Worm (Caenorhabditis elegans): Measurements from ENCODE around the gene cest-1.2.

The cest-1.2 gene

DNA sequence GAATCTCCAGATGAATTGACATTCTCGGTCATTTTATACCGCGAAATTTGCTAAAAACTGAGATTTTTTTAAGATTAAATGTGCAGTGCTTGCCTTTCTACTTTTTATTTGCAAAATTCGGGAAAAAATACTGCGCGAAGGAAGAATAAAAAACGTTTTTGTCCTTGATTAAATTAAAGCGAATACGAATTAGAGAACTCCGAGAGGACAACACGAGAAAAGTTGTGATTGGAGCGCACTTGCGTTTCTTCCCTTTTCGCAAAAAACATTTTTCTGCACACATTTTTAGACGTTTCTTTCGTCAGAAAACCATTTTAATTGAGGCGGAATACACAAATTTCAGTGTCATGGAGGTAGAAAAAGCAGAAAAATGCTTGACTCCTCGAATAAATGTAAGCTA lies 24.8 kb upstream of the cest-1.2 start, which contains the start of the genes trm-1 and ints-2:
trm-1 (minus strand) TSS at position 175 of the 400 bp plus-strand sequence.
ints-2 (plus strand) TSS at position 249 of the 400 bp plus-strand sequence.
- no peak for TF ChIP-seq ceh-36 (tag; optimal IDR thresholded peaks at IDR 0.05)
- no peak for TF ChIP-seq scrt-1 (GFP tag; IDR thresholded peaks at IDR 0.05)
- TF ChIP-seq hmbx-1 (tag; optimal IDR thresholded peaks at IDR 0.05), result no peak
- TF ChIP-seq tbx-11 (GFP tag; IDR thresholded peaks at IDR 0.05), result no peak
- no peak for TF ChIP-seq flt-1 (GFP tag; IDR thresholded peaks at IDR 0.05)
- no peak for TF ChIP-seq pes-1 (GFP tag; IDR thresholded peaks at IDR 0.05)

DNA sequence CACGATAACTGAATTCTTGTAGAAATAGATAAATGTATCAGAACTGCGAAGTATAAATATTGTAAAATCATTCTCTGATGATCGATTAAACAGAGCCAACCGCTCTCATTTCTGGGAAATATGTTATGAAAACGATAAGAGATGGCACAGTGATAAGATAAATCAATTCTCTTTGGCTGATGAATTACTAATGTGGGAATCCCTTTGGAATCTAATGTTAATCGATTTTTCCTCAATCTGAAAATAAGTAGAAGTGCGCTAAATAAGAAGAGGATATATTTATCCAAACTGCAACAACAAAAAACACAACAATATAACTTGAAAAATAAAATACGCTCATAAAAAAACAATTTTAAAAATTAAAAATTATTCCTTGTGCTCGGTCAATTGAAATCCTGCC lies 22.2 kb upstream of the cest-1.2 start, which contains the start of gene cest-2.3:
cest-2.3 (minus strand) TSS at position 101 of the 400 bp plus-strand sequence.
- TF ChIP-seq hmg-4 (GFP tag; optimal IDR thresholded peaks at IDR 0.05) (no peak), ama-1 (optimal IDR thresholded peaks at IDR 0.05) (no peak), scrt-1 (GFP tag; IDR thresholded peaks at IDR 0.05) (no peak), hmbx-1 (tag; optimal IDR thresholded peaks at IDR 0.05) (no peak), tra-4 (tag; optimal IDR thresholded peaks at IDR 0.05) (no peak), flt-1 (GFP tag; IDR thresholded peaks at IDR 0.05) (no peak), aly-1 (tag; optimal IDR thresholded peaks at IDR 0.05) (no peak), ceh-13 (GFP tag; optimal IDR thresholded peaks at IDR 0.05) (no peak), pes-1 (GFP tag; IDR thresholded peaks at IDR 0.05) (no peak), B0310.2 (tag; optimal IDR thresholded peaks at IDR 0.05) (no peak), F13C5.2 (tag; optimal IDR thresholded peaks at IDR 0.05) (no peak), ets-7 (tag; optimal IDR thresholded peaks at IDR 0.05) (no peak), tbx-11 (GFP tag; IDR thresholded peaks at IDR 0.05) (no peak)

DNA sequence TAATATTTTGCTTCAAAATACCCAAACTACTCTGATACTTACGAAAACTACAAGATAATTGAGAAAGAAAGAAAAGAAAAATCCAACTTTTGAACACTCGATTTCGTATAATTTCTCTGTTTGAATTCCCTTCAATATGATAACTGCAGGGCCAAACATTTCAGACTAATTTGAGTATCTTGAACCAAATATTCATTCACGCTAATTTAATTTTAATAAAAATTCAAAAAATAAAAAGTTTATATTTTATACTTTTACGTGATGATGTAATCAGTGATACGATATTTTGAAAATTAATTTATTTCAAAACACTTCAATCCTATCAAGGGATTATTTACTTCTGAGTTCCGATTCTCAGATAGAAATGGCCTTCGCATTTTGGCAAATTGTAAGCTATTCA lies 19.3 kb upstream of the cest-1.2 start, which contains the start of gene ZC376.8:
ZC376.8 (plus strand) TSS at position 301 of the 400 bp plus-strand sequence.
- TF ChIP-seq tbx-11 (GFP tag; IDR thresholded peaks at IDR 0.05) (no peak), flt-1 (GFP tag; IDR thresholded peaks at IDR 0.05) (no peak), ceh-13 (GFP tag; optimal IDR thresholded peaks at IDR 0.05) (no peak), hmbx-1 (tag; optimal IDR thresholded peaks at IDR 0.05) (no peak), ets-7 (tag; optimal IDR thresholded peaks at IDR 0.05) (no peak), hnd-1 (tag; optimal IDR thresholded peaks at IDR 0.05) (no peak), scrt-1 (GFP tag; IDR thresholded peaks at IDR 0.05) (no peak), sea-1 (GFP tag; conservative IDR thresholded peaks at IDR 0.05) (no peak), B0310.2 (tag; optimal IDR thresholded peaks at IDR 0.05) (no peak), ceh-36 (tag; optimal IDR thresholded peaks at IDR 0.05) (no peak), pes-1 (GFP tag; IDR thresholded peaks at IDR 0.05) (no peak), tra-4 (tag; optimal IDR thresholded peaks at IDR 0.05) (no peak), tbx-37 (GFP tag; conservative IDR thresholded peaks at IDR 0.05) (no peak), ama-1 (optimal IDR thresholded peaks at IDR 0.05) (no peak), F13C5.2 (tag; optimal IDR thresholded peaks at IDR 0.05) (no peak), hmg-4 (GFP tag; optimal IDR thresholded peaks at IDR 0.05) (no peak), aly-1 (tag; optimal IDR thresholded peaks at IDR 0.05) (no peak)

DNA sequence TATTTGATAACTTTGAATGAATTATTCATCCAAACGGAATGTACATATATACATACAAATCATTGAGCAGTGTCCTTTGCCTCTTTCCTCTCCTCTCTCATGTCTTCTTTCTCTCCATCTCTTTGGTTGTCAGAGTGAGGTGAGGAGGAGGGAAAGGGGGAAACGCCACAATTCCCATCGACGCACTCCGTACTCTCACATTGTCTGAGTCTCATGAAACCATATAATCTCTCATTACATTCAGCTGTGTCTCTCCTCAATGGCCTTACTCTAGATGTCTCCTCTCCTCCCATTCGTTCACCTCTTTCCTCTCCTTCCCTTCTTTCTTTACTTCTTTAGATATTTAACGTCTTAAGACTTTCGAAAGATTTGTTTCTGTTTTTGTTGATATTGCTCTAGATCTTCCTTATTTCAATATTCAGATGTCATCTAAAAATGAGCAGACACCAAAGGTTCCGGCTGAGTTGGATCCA lies 17.0 kb upstream of the cest-1.2 start, which contains the start of gene ceh-74:
ceh-74 (plus strand) TSS at position 423 of the 473 bp plus-strand sequence.
- no peak for TF ChIP-seq ceh-13 (GFP tag; optimal IDR thresholded peaks at IDR 0.05)
- no peak for TF ChIP-seq ets-7 (tag; optimal IDR thresholded peaks at IDR 0.05)
- TF ChIP-seq sea-1 (GFP tag; conservative IDR thresholded peaks at IDR 0.05), result no peak
- TF ChIP-seq hnd-1 (tag; optimal IDR thresholded peaks at IDR 0.05), result no peak
- TF ChIP-seq scrt-1 (GFP tag; IDR thresholded peaks at IDR 0.05), result no peak
- TF ChIP-seq pes-1 (GFP tag; IDR thresholded peaks at IDR 0.05), result no peak
- no peak for TF ChIP-seq F13C5.2 (tag; optimal IDR thresholded peaks at IDR 0.05)
- no peak for TF ChIP-seq aly-1 (tag; optimal IDR thresholded peaks at IDR 0.05)
- TF ChIP-seq ceh-36 (tag; optimal IDR thresholded peaks at IDR 0.05), result no peak
- TF ChIP-seq tbx-11 (GFP tag; IDR thresholded peaks at IDR 0.05), result no peak

DNA sequence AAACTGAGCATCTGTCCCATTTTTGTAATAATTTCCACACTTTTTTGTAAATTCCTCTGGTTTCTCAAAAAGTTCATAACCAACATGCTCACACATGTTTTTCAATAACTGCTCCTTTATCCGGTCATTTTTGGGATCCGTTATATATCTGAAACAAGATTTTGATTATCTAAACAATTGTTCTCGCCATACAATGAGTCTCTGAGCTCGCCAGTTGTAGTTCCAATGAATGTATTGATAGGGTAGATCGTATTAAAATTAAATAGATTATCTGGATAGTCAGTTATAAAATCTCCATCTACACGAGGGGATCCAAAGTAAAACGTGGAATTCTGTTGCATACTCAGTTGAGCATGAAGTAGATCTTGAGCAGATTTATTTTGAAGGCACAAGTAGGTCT lies 15.9 kb upstream of the cest-1.2 start:
- no peak for TF ChIP-seq tra-4 (tag; optimal IDR thresholded peaks at IDR 0.05)

DNA sequence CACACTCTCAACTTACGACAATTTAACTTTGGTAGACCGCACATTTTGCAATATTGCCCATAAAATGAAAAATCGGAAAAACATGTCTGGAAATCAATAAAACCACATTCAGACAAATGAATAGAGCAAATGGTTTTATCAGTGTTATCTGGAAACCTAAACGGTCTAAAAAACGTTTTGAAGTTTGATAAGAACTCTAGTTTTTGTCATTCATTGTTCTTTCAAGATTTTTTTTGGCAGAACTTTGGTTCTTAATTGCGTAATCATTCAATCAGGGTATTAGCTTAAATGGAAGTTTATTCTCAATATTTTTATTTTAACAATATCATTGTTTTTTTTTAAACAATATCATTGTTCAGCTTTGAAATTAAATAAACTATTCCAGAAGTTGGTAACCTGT lies 14.6 kb upstream of the cest-1.2 start, which contains the start of gene cest-2.2:
cest-2.2 (minus strand) TSS at position 140 of the 400 bp plus-strand sequence.
- TF ChIP-seq ceh-13 (GFP tag; optimal IDR thresholded peaks at IDR 0.05) (no peak), aly-1 (tag; optimal IDR thresholded peaks at IDR 0.05) (no peak), tbx-11 (GFP tag; IDR thresholded peaks at IDR 0.05) (no peak), tbx-37 (GFP tag; conservative IDR thresholded peaks at IDR 0.05) (no peak), sea-1 (GFP tag; conservative IDR thresholded peaks at IDR 0.05) (no peak), tra-4 (tag; optimal IDR thresholded peaks at IDR 0.05) (no peak), hmbx-1 (tag; optimal IDR thresholded peaks at IDR 0.05) (no peak), F13C5.2 (tag; optimal IDR thresholded peaks at IDR 0.05) (no peak), ceh-36 (tag; optimal IDR thresholded peaks at IDR 0.05) (no peak), scrt-1 (GFP tag; IDR thresholded peaks at IDR 0.05) (no peak)

DNA sequence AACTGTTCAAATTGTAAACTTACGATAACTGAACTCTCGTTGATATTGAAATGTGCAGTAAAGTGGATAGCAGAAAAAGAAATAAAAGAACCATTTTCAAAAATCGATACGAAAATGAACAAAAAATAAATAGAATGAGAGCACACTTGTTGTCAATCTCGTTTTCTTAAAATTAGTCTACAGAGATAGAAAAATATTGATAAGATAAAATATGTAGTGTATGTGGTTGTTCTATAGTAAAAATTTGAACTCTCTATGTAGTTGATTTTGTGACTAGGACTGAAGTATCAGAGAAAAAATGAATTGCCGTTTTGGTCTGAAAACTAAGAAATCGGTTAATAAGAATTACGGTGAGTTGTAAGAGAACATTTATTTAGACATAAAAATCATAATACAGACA lies 10.6 kb upstream of the cest-1.2 start, which contains the start of gene cest-2.1:
cest-2.1 (minus strand) TSS at position 198 of the 400 bp plus-strand sequence.
- no peak for TF ChIP-seq hnd-1 (tag; optimal IDR thresholded peaks at IDR 0.05)
- no peak for TF ChIP-seq ama-1 (optimal IDR thresholded peaks at IDR 0.05)
- TF ChIP-seq aly-1 (tag; optimal IDR thresholded peaks at IDR 0.05), result no peak
- TF ChIP-seq hmg-4 (GFP tag; optimal IDR thresholded peaks at IDR 0.05), result no peak
- no peak for TF ChIP-seq scrt-1 (GFP tag; IDR thresholded peaks at IDR 0.05)
- TF ChIP-seq ceh-36 (tag; optimal IDR thresholded peaks at IDR 0.05), result no peak
- no peak for TF ChIP-seq tbx-11 (GFP tag; IDR thresholded peaks at IDR 0.05)
- no peak for TF ChIP-seq ets-7 (tag; optimal IDR thresholded peaks at IDR 0.05)
- no peak for TF ChIP-seq pes-1 (GFP tag; IDR thresholded peaks at IDR 0.05)
- no peak for TF ChIP-seq F13C5.2 (tag; optimal IDR thresholded peaks at IDR 0.05)
- TF ChIP-seq hmbx-1 (tag; optimal IDR thresholded peaks at IDR 0.05), result no peak
- no peak for TF ChIP-seq ceh-13 (GFP tag; optimal IDR thresholded peaks at IDR 0.05)
- no peak for TF ChIP-seq sea-1 (GFP tag; conservative IDR thresholded peaks at IDR 0.05)
- no peak for TF ChIP-seq B0310.2 (tag; optimal IDR thresholded peaks at IDR 0.05)
- no peak for TF ChIP-seq flt-1 (GFP tag; IDR thresholded peaks at IDR 0.05)
- TF ChIP-seq tbx-37 (GFP tag; conservative IDR thresholded peaks at IDR 0.05), result no peak

Measured in whole organism, early embryonic.